Worm (Caenorhabditis elegans): Measurements from ENCODE around the gene tab-1.
A peak's percentile ranks its signal among the peaks of the same experiment; 100 is the strongest.

tab-1 gene

ce11 chrII:6830012-6830411 lies 26.9 kb downstream of the tab-1 start:
- TF ChIP-seq unc-55 (GFP tag; optimal IDR thresholded peaks at IDR 0.05) (peak; percentile 28), elt-2 (tag; optimal IDR thresholded peaks at IDR 0.05) (peak; percentile 32), pha-4 (tag; optimal IDR thresholded peaks at IDR 0.05) (no peak)

ce11 chrII:6830923-6831322 lies 27.8 kb downstream of the tab-1 start:
- peak; percentile 15 for TF ChIP-seq tbx-2 (tag; optimal IDR thresholded peaks at IDR 0.05)
- no peak for TF ChIP-seq Y22D7AL.16 (tag; optimal IDR thresholded peaks at IDR 0.05)
- peak; percentile 15 for TF ChIP-seq sdc-2 (tag; optimal IDR thresholded peaks at IDR 0.05)
- TF ChIP-seq npax-4 (tag; optimal IDR thresholded peaks at IDR 0.05) = no peak

DNA sequence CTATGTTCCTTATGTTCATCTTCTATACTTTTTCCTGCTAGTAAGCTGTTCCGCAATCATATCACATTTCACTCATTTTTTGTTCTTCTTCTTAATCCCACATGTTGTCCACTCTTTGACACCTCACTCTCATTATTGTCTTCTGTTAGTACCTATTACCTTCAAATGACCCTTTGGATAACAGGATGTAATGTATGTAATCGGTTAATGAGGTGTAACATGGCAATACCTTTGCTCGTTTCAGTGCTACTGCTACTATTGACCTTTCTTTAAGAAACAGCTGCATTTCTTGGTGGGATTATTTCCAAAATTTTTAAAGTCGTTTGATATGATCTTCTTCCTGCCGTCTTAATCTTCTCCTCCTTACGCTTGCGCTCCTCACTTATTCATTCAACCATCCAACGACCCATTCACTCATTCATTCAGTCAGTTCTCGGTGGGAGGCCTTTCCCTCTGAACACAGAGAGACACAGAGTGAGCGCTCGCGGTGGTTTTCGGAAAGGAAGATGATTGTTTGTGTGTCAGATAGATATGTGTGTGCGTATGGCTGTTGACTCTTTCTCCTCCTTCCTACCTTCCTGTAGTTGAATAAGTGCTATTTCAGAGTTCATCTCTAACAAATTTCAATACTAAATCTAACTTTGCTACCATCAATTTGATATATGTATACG lies 28.5 kb downstream of the tab-1 start:
- TF ChIP-seq ceh-30 (tag; optimal IDR thresholded peaks at IDR 0.05) = no peak
- TF ChIP-seq pha-4 (tag; optimal IDR thresholded peaks at IDR 0.05) = no peak
- no peak for TF ChIP-seq K02D7.2 (tag; optimal IDR thresholded peaks at IDR 0.05)
- no peak for TF ChIP-seq ref-2 (tag; optimal IDR thresholded peaks at IDR 0.05)
- TF ChIP-seq T23F11.4 (GFP tag; optimal IDR thresholded peaks at IDR 0.05) = no peak
- no peak for TF ChIP-seq pha-2 (tag; optimal IDR thresholded peaks at IDR 0.05)
- no peak for TF ChIP-seq ama-1 (optimal IDR thresholded peaks at IDR 0.05)
- no peak for TF ChIP-seq mec-3 (tag; optimal IDR thresholded peaks at IDR 0.05; ENCODE audit: borderline replicate concordance)
- no peak for TF ChIP-seq ceh-19 (GFP tag; optimal IDR thresholded peaks at IDR 0.05)
- no peak for TF ChIP-seq hlh-15 (tag; optimal IDR thresholded peaks at IDR 0.05)
- TF ChIP-seq nhr-11 (tag; optimal IDR thresholded peaks at IDR 0.05) = no peak
- peak; percentile 3 for TF ChIP-seq pax-1 (tag; optimal IDR thresholded peaks at IDR 0.05)
- TF ChIP-seq ceh-31 (tag; optimal IDR thresholded peaks at IDR 0.05) = peak; percentile 53
- no peak for TF ChIP-seq madf-2 (tag; optimal IDR thresholded peaks at IDR 0.05)
- TF ChIP-seq dve-1 (tag; optimal IDR thresholded peaks at IDR 0.05) = no peak
- peak; percentile 29 for TF ChIP-seq nhr-232 (tag; optimal IDR thresholded peaks at IDR 0.05)
- TF ChIP-seq elt-2 (tag; optimal IDR thresholded peaks at IDR 0.05) = no peak
- TF ChIP-seq ceh-9 (tag; optimal IDR thresholded peaks at IDR 0.05) = no peak
- no peak for TF ChIP-seq fkh-10 (GFP tag; optimal IDR thresholded peaks at IDR 0.05)
- TF ChIP-seq ceh-34 (tag; optimal IDR thresholded peaks at IDR 0.05) = no peak
- peak; percentile 28 for TF ChIP-seq tbx-2 (tag; optimal IDR thresholded peaks at IDR 0.05)
- no peak for TF ChIP-seq ceh-45 (GFP tag; IDR thresholded peaks at IDR 0.05)
- TF ChIP-seq Y22D7AL.16 (tag; optimal IDR thresholded peaks at IDR 0.05) = no peak
- TF ChIP-seq sox-2 (GFP tag; IDR thresholded peaks at IDR 0.05) = peak; percentile 39
- TF ChIP-seq syd-9 (tag; optimal IDR thresholded peaks at IDR 0.05) = no peak
- no peak for TF ChIP-seq lin-11 (tag; optimal IDR thresholded peaks at IDR 0.05)

- TF ChIP-seq ceh-9 (tag; optimal IDR thresholded peaks at IDR 0.05) (no peak), unc-42 (tag; optimal IDR thresholded peaks at IDR 0.05) (peak; percentile 13)
Measured at ce11 chrII:6832207-6832606, 29.1 kb downstream of the tab-1 start.

- TF ChIP-seq C08G9.2 (tag; optimal IDR thresholded peaks at IDR 0.05) = peak; percentile 27
- peak; percentile 17 for TF ChIP-seq ceh-31 (tag; optimal IDR thresholded peaks at IDR 0.05)
- TF ChIP-seq pqm-1 (tag; optimal IDR thresholded peaks at IDR 0.05) = no peak
- no peak for TF ChIP-seq K02D7.2 (tag; optimal IDR thresholded peaks at IDR 0.05)
- no peak for TF ChIP-seq K09A11.1 (tag; optimal IDR thresholded peaks at IDR 0.05; ENCODE audit: insufficient read depth)
- TF ChIP-seq tbx-2 (tag; optimal IDR thresholded peaks at IDR 0.05) = peak; percentile 17
- TF ChIP-seq ceh-9 (tag; optimal IDR thresholded peaks at IDR 0.05) = no peak
- no peak for TF ChIP-seq zip-5 (tag; optimal IDR thresholded peaks at IDR 0.05)
- no peak for TF ChIP-seq npax-4 (tag; optimal IDR thresholded peaks at IDR 0.05)
- peak; percentile 39 for TF ChIP-seq ceh-18 (tag; optimal IDR thresholded peaks at IDR 0.05)
- peak; percentile 32 for TF ChIP-seq elt-2 (tag; optimal IDR thresholded peaks at IDR 0.05)
- peak; percentile 19 for TF ChIP-seq pha-2 (tag; optimal IDR thresholded peaks at IDR 0.05)
- TF ChIP-seq ttx-3 (tag; optimal IDR thresholded peaks at IDR 0.05) = no peak
- peak; percentile 40 for TF ChIP-seq rnt-1 (tag; optimal IDR thresholded peaks at IDR 0.05)
- TF ChIP-seq ceh-14 (tag; optimal IDR thresholded peaks at IDR 0.05) = peak; percentile 13
- TF ChIP-seq hlh-6 (tag; optimal IDR thresholded peaks at IDR 0.05) = peak; percentile 13
Measured at ce11 chrII:6832695-6833389, 29.7 kb downstream of the tab-1 start.

Measured in whole organism, late embryonic.